Worm (Caenorhabditis elegans): ENCODE measurements around the gene Y116A8A.7.

DNA sequence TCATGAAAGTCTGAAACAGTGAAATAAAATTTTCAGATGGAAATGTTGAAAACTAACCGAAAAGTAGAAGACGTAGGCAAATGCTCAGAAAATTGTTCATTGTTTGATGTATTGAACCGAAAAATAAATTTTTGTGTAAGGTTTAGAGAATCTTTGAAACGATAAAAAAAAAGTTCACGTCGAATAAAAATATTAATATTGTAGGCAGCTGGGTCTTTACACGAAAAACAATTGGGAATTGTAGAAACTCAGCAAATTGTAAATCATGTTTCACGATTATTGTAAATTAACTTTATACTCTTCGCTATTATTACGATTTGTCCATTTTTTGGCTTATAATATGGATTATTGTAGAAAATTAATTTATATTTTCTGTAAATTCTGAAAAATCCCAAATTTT is 16.2 kb upstream of the Y116A8A.7 start, which contains the start of gene Y116A8A.2:
- TF ChIP-seq tbx-8 (GFP tag; optimal IDR thresholded peaks at IDR 0.05): no peak
- TF ChIP-seq ceh-83 (GFP tag; optimal IDR thresholded peaks at IDR 0.05): no peak
- TF ChIP-seq blmp-1 (tag; optimal IDR thresholded peaks at IDR 0.05): no peak
- TF ChIP-seq unc-62 (GFP tag; optimal IDR thresholded peaks at IDR 0.05): no peak
- TF ChIP-seq snpc-4 (tag; optimal IDR thresholded peaks at IDR 0.05): no peak
- no peak for TF ChIP-seq unc-39 (tag; optimal IDR thresholded peaks at IDR 0.05)
- no peak for TF ChIP-seq ces-1 (GFP tag; optimal IDR thresholded peaks at IDR 0.05)
- TF ChIP-seq pha-4 (tag; optimal IDR thresholded peaks at IDR 0.05): no peak
- TF ChIP-seq drap-1 (GFP tag; optimal IDR thresholded peaks at IDR 0.05): no peak
- TF ChIP-seq mep-1 (tag; optimal IDR thresholded peaks at IDR 0.05): no peak
- TF ChIP-seq mls-2 (tag; optimal IDR thresholded peaks at IDR 0.05): no peak
- no peak for TF ChIP-seq lsy-2 (tag; optimal IDR thresholded peaks at IDR 0.05)
